Worm (Caenorhabditis elegans) whole organism, mixed stage, embryonic: ENCODE measurements around the gene nac-2.

ENCODE experiments used
- ceh-43 ChIP-seq: fragments of 200-800 bp; sonication (Bioruptor generic); optimal IDR thresholded peaks from 2 replicates; lab custom pipeline; 2018; ENCODE audit warnings: mild to moderate bottlenecking, missing genetic modification characterization, moderate library complexity, missing compliant biosample characterization
- ham-2 ChIP-seq: fragments of 200-800 bp; sonication (Bioruptor generic); optimal IDR thresholded peaks from 2 replicates; lab custom pipeline; 2018; ENCODE audit warnings: mild to moderate bottlenecking, missing genetic modification characterization, missing compliant biosample characterization
- hlh-1 ChIP-seq: fragments of 150-350 bp; optimal IDR thresholded peaks from 2 replicates; lab custom pipeline; 2014; ENCODE audit warnings: missing biosample characterization, missing genetic modification reagents, missing genetic modification characterization
- lin-13 ChIP-seq: fragments of 150-350 bp; optimal IDR thresholded peaks from 2 replicates; lab custom pipeline; 2014; ENCODE audit warnings: missing biosample characterization, missing genetic modification characterization
- mab-5 ChIP-seq: fragments of 150-350 bp; optimal IDR thresholded peaks from 2 replicates; lab custom pipeline; 2014; ENCODE audit warnings: missing biosample characterization, missing genetic modification characterization
- nhr-237 ChIP-seq: fragments of 150-350 bp; optimal IDR thresholded peaks from 2 replicates; lab custom pipeline; 2014; ENCODE audit warnings: missing biosample characterization, missing genetic modification characterization
- nhr-28 ChIP-seq: fragments of 150-350 bp; optimal IDR thresholded peaks from 2 replicates; lab custom pipeline; 2014; ENCODE audit warnings: missing biosample characterization, missing genetic modification characterization
- unc-39 ChIP-seq: fragments of 150-350 bp; optimal IDR thresholded peaks from 2 replicates; lab custom pipeline; 2014; ENCODE audit warnings: missing biosample characterization, missing genetic modification characterization
- unc-62 ChIP-seq: fragments of 150-350 bp; optimal IDR thresholded peaks from 2 replicates; lab custom pipeline; 2014; ENCODE audit warnings: missing biosample characterization, missing genetic modification reagents, missing genetic modification characterization
- ztf-11 ChIP-seq: fragments of 150-350 bp; optimal IDR thresholded peaks from 2 replicates; lab custom pipeline; 2014; ENCODE audit warnings: missing biosample characterization, missing genetic modification characterization

ce11 chrIII:9045838-9046237 lies 2.7 kb upstream of the nac-2 start, which contains the start of gene R107.2:
- TF ChIP-seq ceh-43, result no peak
- TF ChIP-seq hlh-1 (tag; lab: Kevin White, UChicago), result no peak
- no peak for TF ChIP-seq lin-13
- no peak for TF ChIP-seq unc-62 (GFP tag; lab: Kevin White, UChicago)
- TF ChIP-seq nhr-28 (tag; lab: Kevin White, UChicago), result no peak
- TF ChIP-seq ham-2 (GFP tag; lab: Kevin White, UChicago), result no peak
- TF ChIP-seq mab-5 (tag; lab: Kevin White, UChicago), result no peak
- no peak for TF ChIP-seq unc-39 (tag; lab: Kevin White, UChicago)
- TF ChIP-seq ztf-11 (tag; lab: Kevin White, UChicago), result no peak
- TF ChIP-seq nhr-237, result no peak
